Fruit fly (Drosophila melanogaster) S2 (cell line): ENCODE data around the gene CG34028.

Experiments used
- CG8478 ChIP-seq: fragments of >200 bp; optimal IDR thresholded peaks from 2 replicates; lab custom pipeline; 2018
- CTCF ChIP-seq, 2 experiments: fragments of >200 bp; optimal IDR thresholded peaks; 2 replicates each; lab custom pipeline; 2018

DNA sequence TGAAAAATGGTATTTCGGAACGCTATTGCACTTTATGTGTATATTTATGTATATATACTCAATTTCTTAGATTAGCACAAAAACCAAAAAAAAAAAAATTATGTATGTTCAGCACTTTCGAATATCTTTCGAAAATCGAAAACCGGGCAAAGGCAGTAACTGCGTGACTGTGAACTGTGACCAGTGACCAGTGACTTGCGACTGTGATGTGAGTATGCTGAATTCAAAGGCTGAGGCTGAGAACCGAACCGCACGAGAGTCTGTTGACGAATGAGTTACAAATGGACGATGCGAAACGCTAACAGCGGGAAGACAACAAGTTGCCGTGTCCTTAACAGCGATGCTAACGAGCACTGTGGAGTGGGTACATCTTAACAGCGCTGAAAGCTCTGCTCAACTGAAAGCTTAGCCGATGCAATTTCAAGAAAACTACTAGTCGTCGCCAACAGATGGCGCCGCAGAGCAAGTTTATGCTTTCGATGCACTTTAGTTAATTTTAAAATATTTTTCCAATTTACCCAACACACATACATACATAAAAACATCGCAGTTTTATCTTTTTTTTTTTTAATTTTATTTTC is 39.3 kb downstream of the CG34028 start, which contains the start of gene CG32700:
- TF ChIP-seq CG8478 (lab: Kevin White, UChicago): no peak
- peak; percentile 80 to 81 for TF ChIP-seq CTCF (optimal IDR thresholded peaks at IDR 0.05; lab: Kevin White, UChicago)
